Worm (Caenorhabditis elegans) whole organism, L4 larva: ENCODE data around the gene nsph-1.1.

Source experiments
- egl-27 ChIP-seq: sonication (generic microtip); optimal IDR thresholded peaks from 3 replicates; lab custom pipeline; 2017; ENCODE audit warnings: missing biosample characterization, missing genetic modification reagents, missing genetic modification characterization
- egl-43 ChIP-seq: fragments of 200-800 bp; sonication (Bioruptor generic); IDR thresholded peaks from 2 replicates; pipeline ENCODE4 v1.3.6; 2022; ENCODE audit warnings: missing genetic modification reagents, missing genetic modification characterization, missing compliant biosample characterization
- mep-1 ChIP-seq: fragments of 150-350 bp; sonication (generic microtip); optimal IDR thresholded peaks from 3 replicates; lab custom pipeline; 2014; ENCODE audit warnings: missing biosample characterization, missing genetic modification characterization
- nhr-237 ChIP-seq: sonication (generic microtip); optimal IDR thresholded peaks from 2 replicates; lab custom pipeline; 2017; ENCODE audit warnings: missing biosample characterization, missing genetic modification characterization
- nhr-25 ChIP-seq: sonication (generic microtip); optimal IDR thresholded peaks from 2 replicates; lab custom pipeline; 2017; ENCODE audit warnings: missing genetic modification characterization, mild to moderate bottlenecking, missing compliant biosample characterization, antibody characterized with exemption, moderate library complexity, borderline replicate concordance; ENCODE audit not compliant: insufficient read depth
- php-3 ChIP-seq: fragments of 200-800 bp; sonication (Bioruptor generic); IDR thresholded peaks from 2 replicates; pipeline ENCODE4 v1.3.6; 2022; ENCODE audit warnings: missing genetic modification reagents, missing genetic modification characterization, missing compliant biosample characterization
- set-16 ChIP-seq: fragments of 200-800 bp; sonication (Bioruptor generic); IDR thresholded peaks from 2 replicates; pipeline ENCODE4 v1.3.6; 2022; ENCODE audit warnings: missing genetic modification reagents, missing genetic modification characterization, missing compliant biosample characterization
- unc-39 ChIP-seq: sonication (generic microtip); optimal IDR thresholded peaks from 2 replicates; lab custom pipeline; 2017; ENCODE audit warnings: missing biosample characterization, missing genetic modification characterization
- ztf-11 ChIP-seq: fragments of 150-350 bp; optimal IDR thresholded peaks from 2 replicates; lab custom pipeline; 2014; ENCODE audit warnings: missing biosample characterization, missing genetic modification characterization
- ztf-7 ChIP-seq: fragments of 150-350 bp; optimal IDR thresholded peaks from 2 replicates; lab custom pipeline; 2014; ENCODE audit warnings: missing biosample characterization, missing genetic modification characterization

ce11 chrII:8776504-8776903 is 9.9 kb downstream of the nsph-1.1 start:
- no peak for TF ChIP-seq nhr-237
- TF ChIP-seq egl-27: no peak
- no peak for TF ChIP-seq ztf-7 (tag; lab: Kevin White, UChicago)
- no peak for TF ChIP-seq ztf-11
- no peak for TF ChIP-seq egl-43 (GFP tag; lab: Robert Waterston, UW)
- TF ChIP-seq mep-1 (tag; lab: Kevin White, UChicago): no peak
- TF ChIP-seq set-16 (GFP tag; lab: Robert Waterston, UW): no peak
- TF ChIP-seq unc-39 (tag; lab: Kevin White, UChicago): no peak
- no peak for TF ChIP-seq nhr-25
- TF ChIP-seq php-3 (GFP tag; lab: Robert Waterston, UW): no peak
